Worm (Caenorhabditis elegans) whole organism, L4 larva: ENCODE measurements around the gene F20C5.5.

Experiments
- R02D3.7 ChIP-seq: fragments of 150-350 bp; sonication (generic microtip); optimal IDR thresholded peaks from 3 replicates; lab custom pipeline; 2014; ENCODE audit warnings: missing biosample characterization, missing genetic modification characterization
- Y48G9A.11 ChIP-seq: fragments of 200-800 bp; sonication (Bioruptor generic); IDR thresholded peaks from 2 replicates; pipeline ENCODE4 v1.3.6; 2022; ENCODE audit warnings: missing genetic modification reagents, missing genetic modification characterization, missing compliant biosample characterization
- ceh-62 ChIP-seq: sonication (generic microtip); optimal IDR thresholded peaks from 2 replicates; lab custom pipeline; 2017; ENCODE audit warnings: missing biosample characterization, missing genetic modification characterization
- lir-3 ChIP-seq: sonication (generic microtip); optimal IDR thresholded peaks from 2 replicates; lab custom pipeline; 2016; ENCODE audit warnings: mild to moderate bottlenecking, missing genetic modification characterization, missing compliant biosample characterization
- nhr-102 ChIP-seq: sonication (generic microtip); optimal IDR thresholded peaks from 2 replicates; lab custom pipeline; 2016; ENCODE audit warnings: mild to moderate bottlenecking, missing genetic modification characterization, moderate library complexity, missing compliant biosample characterization
- nhr-11 ChIP-seq: fragments of 150-350 bp; optimal IDR thresholded peaks from 2 replicates; lab custom pipeline; 2014; ENCODE audit warnings: missing biosample characterization, missing genetic modification characterization
- nhr-41 ChIP-seq: fragments of 200-800 bp; sonication (Bioruptor generic); IDR thresholded peaks from 2 replicates; pipeline ENCODE4 v1.3.6; 2022; ENCODE audit warnings: missing genetic modification reagents, missing genetic modification characterization, missing compliant biosample characterization
- php-3 ChIP-seq: fragments of 200-800 bp; sonication (Bioruptor generic); IDR thresholded peaks from 2 replicates; pipeline ENCODE4 v1.3.6; 2022; ENCODE audit warnings: missing genetic modification reagents, missing genetic modification characterization, missing compliant biosample characterization
- ztf-11 ChIP-seq: fragments of 150-350 bp; optimal IDR thresholded peaks from 2 replicates; lab custom pipeline; 2014; ENCODE audit warnings: missing biosample characterization, missing genetic modification characterization

ce11 chrIV:8723720-8724119 lies 45.7 kb downstream of the F20C5.5 start, which contains the start of gene F21D5.9:
- TF ChIP-seq R02D3.7 (tag; lab: Kevin White, UChicago) (no peak), php-3 (GFP tag; lab: Robert Waterston, UW) (no peak), nhr-102 (tag; lab: Kevin White, UChicago) (no peak), Y48G9A.11 (GFP tag; lab: Robert Waterston, UW) (no peak), lir-3 (tag; lab: Kevin White, UChicago) (no peak), nhr-41 (no peak), ceh-62 (tag; lab: Kevin White, UChicago) (no peak), nhr-11 (tag; lab: Kevin White, UChicago) (no peak), ztf-11 (tag; lab: Kevin White, UChicago) (no peak)
